Worm (Caenorhabditis elegans) whole organism, L2 larva: ENCODE data around the gene srr-9.

Source experiments
- F13H6.1 ChIP-seq: sonication (generic microtip); optimal IDR thresholded peaks from 2 replicates; lab custom pipeline; 2016; ENCODE audit warnings: missing genetic modification characterization, missing compliant biosample characterization
- ama-1 ChIP-seq: fragments of 150-350 bp; optimal IDR thresholded peaks from 2 replicates; lab custom pipeline; 2018; ENCODE audit warnings: inconsistent platforms
- ceh-16 ChIP-seq: fragments of 150-350 bp; optimal IDR thresholded peaks from 2 replicates; lab custom pipeline; 2014; ENCODE audit warnings: missing biosample characterization, missing genetic modification characterization
- lin-11 ChIP-seq: fragments of 150-350 bp; sonication (generic microtip); optimal IDR thresholded peaks from 2 replicates; lab custom pipeline; 2014; ENCODE audit warnings: missing biosample characterization, missing genetic modification characterization, inconsistent platforms, mixed read lengths
- lin-13 ChIP-seq: fragments of 150-350 bp; optimal IDR thresholded peaks from 2 replicates; lab custom pipeline; 2014; ENCODE audit warnings: missing biosample characterization, missing genetic modification reagents, missing genetic modification characterization
- lin-39 ChIP-seq: fragments of 150-350 bp; optimal IDR thresholded peaks from 2 replicates; lab custom pipeline; 2014; ENCODE audit warnings: missing biosample characterization, missing genetic modification reagents, missing genetic modification characterization
- lsy-2 ChIP-seq, 2 experiments: fragments of 150-350 bp in 1 of 2; sonication (generic microtip) in 1 of 2; optimal IDR thresholded peaks; 2 replicates each; lab custom pipeline; 2014 to 2017; ENCODE audit warnings: missing biosample characterization in 2 of 2, missing genetic modification characterization in 2 of 2
- nhr-12 ChIP-seq: fragments of 150-350 bp; optimal IDR thresholded peaks from 2 replicates; lab custom pipeline; 2014; ENCODE audit warnings: missing biosample characterization, missing genetic modification characterization
- nhr-129 ChIP-seq: fragments of 150-350 bp; optimal IDR thresholded peaks from 2 replicates; lab custom pipeline; 2014; ENCODE audit warnings: missing biosample characterization, missing genetic modification characterization
- nhr-77 ChIP-seq: fragments of 150-350 bp; optimal IDR thresholded peaks from 2 replicates; lab custom pipeline; 2014; ENCODE audit warnings: missing biosample characterization, missing genetic modification characterization
- snpc-4 ChIP-seq: fragments of 150-350 bp; optimal IDR thresholded peaks from 2 replicates; lab custom pipeline; 2014; ENCODE audit warnings: missing biosample characterization, missing genetic modification characterization
- ztf-11 ChIP-seq: sonication (generic microtip); optimal IDR thresholded peaks from 2 replicates; lab custom pipeline; 2017; ENCODE audit warnings: missing biosample characterization, missing genetic modification characterization
- ztf-4 ChIP-seq: fragments of 150-350 bp; optimal IDR thresholded peaks from 2 replicates; lab custom pipeline; 2014; ENCODE audit warnings: missing biosample characterization, missing genetic modification characterization

ce11 chrV:7786639-7787038, 48.8 kb downstream of the srr-9 start:
- TF ChIP-seq lin-11 (tag; lab: Kevin White, UChicago): no peak
- no peak for TF ChIP-seq F13H6.1 (tag; lab: Kevin White, UChicago)
- no peak for TF ChIP-seq ztf-11
- TF ChIP-seq nhr-12 (tag; lab: Kevin White, UChicago): no peak
- TF ChIP-seq nhr-77 (tag; lab: Kevin White, UChicago): no peak
- TF ChIP-seq ceh-16 (tag; lab: Kevin White, UChicago): no peak
- TF ChIP-seq lsy-2 (tag; optimal IDR thresholded peaks at IDR 0.05; lab: Kevin White, UChicago): no peak
- TF ChIP-seq lin-13 (GFP tag; lab: Kevin White, UChicago): no peak
- no peak for TF ChIP-seq ama-1 (lab: Kevin White, UChicago)
- no peak for TF ChIP-seq snpc-4 (tag; lab: Kevin White, UChicago)
- TF ChIP-seq lin-39: no peak
- TF ChIP-seq nhr-129 (tag; lab: Kevin White, UChicago): no peak
- no peak for TF ChIP-seq ztf-4 (tag; lab: Kevin White, UChicago)
